Fruit fly (Drosophila melanogaster) whole organism, embryonic: Measurements from ENCODE around the gene pck.

Source experiments
- Bteb2 ChIP-seq: fragments of 200-800 bp; sonication (Bioruptor generic); optimal IDR thresholded peaks from 2 replicates; lab custom pipeline; 2016; ENCODE audit warnings: missing biosample characterization, missing genetic modification characterization
- CG12219 ChIP-seq: fragments of 200-800 bp; sonication (Bioruptor generic); optimal IDR thresholded peaks from 3 replicates; lab custom pipeline; 2018; ENCODE audit warnings: missing biosample characterization, mild to moderate bottlenecking, missing genetic modification characterization
- CG17829 ChIP-seq: fragments of 200-800 bp; optimal IDR thresholded peaks from 2 replicates; lab custom pipeline; 2019; ENCODE audit warnings: missing biosample characterization, mild to moderate bottlenecking, missing genetic modification characterization, moderate library complexity
- Mrtf ChIP-seq: fragments of 200-800 bp; sonication (Bioruptor generic); IDR thresholded peaks from 3 replicates; pipeline ENCODE4 v1.3.6; 2022; ENCODE audit warnings: missing biosample characterization, missing genetic modification characterization
- Ssrp ChIP-seq: fragments of 200-800 bp; sonication (Bioruptor generic); optimal IDR thresholded peaks from 2 replicates; lab custom pipeline; 2018; ENCODE audit warnings: missing biosample characterization, mild to moderate bottlenecking, missing genetic modification characterization, moderate library complexity
- br ChIP-seq: fragments of >200 bp; optimal IDR thresholded peaks from 2 replicates; lab custom pipeline; 2017
- cwo ChIP-seq: fragments of 200-800 bp; sonication (Bioruptor generic); optimal IDR thresholded peaks from 3 replicates; lab custom pipeline; 2017; ENCODE audit warnings: missing biosample characterization, missing genetic modification characterization, mild to moderate bottlenecking, moderate library complexity, missing genetic modification reagents
- sob ChIP-seq: fragments of 200-800 bp; sonication (Bioruptor generic); IDR thresholded peaks from 2 replicates; pipeline ENCODE4 v1.3.6; 2022; ENCODE audit warnings: missing biosample characterization, missing genetic modification characterization
- zf30C ChIP-seq: fragments of 200-800 bp; sonication (Bioruptor generic); optimal IDR thresholded peaks from 3 replicates; lab custom pipeline; 2018; ENCODE audit warnings: missing biosample characterization, mild to moderate bottlenecking, missing genetic modification characterization

DNA sequence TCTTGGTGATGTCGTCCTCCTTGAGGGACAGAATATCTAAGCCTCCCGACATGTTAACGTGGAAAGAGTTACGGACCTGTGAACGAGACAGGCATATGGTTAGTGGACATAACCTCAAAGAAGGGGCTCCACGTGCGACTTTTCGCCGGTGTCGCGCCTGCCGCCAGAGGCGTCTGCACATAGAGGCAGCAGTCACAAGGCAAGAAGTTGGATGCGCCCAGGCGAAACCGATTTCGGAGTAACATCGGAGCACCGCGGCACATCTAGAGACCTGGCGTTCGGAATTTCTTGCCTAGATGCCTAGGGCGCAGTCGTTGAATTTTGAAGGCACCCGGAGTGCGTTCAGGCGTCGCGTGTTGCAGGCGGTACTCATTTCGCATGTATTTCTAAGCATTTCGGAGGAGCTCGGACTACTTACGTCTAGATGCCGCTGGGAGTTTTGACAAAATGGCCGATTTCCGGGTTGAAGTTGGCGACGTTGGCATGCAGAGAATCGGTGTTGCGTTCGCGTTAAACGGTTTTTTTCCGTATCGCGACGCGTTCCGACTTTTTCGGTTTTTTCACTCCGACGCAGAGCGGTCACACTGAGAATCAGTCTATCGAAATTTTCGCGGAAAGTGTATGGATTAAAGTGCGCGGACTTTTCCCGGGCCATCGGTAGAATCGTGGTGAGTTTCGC, 12.5 kb downstream of the pck start, which contains the start of the genes sta and inc:
- peak; percentile 42 for TF ChIP-seq cwo (GFP tag; lab: Kevin White, UChicago)
- TF ChIP-seq zf30C: peak; percentile 34
- TF ChIP-seq Mrtf (GFP tag; lab: Robert Waterston, UW): 0 out of 3 replicates have a peak, but pooled peaks have one; percentile 48
- TF ChIP-seq Bteb2 (GFP tag; lab: Kevin White, UChicago): peak; percentile 68
- TF ChIP-seq Ssrp (tag; lab: Kevin White, UChicago): peak; percentile 25
- TF ChIP-seq CG12219 (GFP tag; lab: Kevin White, UChicago): peak; percentile 64
- TF ChIP-seq sob (GFP tag; lab: Robert Waterston, UW): peak; percentile 78
- peak; percentile 99 for TF ChIP-seq CG17829 (tag; lab: Kevin White, UChicago)
- TF ChIP-seq br (lab: Kevin White, UChicago): no peak
